Worm (Caenorhabditis elegans) whole organism, mixed stage, embryonic: ENCODE results near the gene H21P03.10.

ENCODE experiments used
- elt-3 ChIP-seq: fragments of 150-350 bp; optimal IDR thresholded peaks from 2 replicates; lab custom pipeline; 2014; ENCODE audit warnings: missing biosample characterization, missing genetic modification characterization
- mab-5 ChIP-seq: fragments of 150-350 bp; optimal IDR thresholded peaks from 2 replicates; lab custom pipeline; 2014; ENCODE audit warnings: missing biosample characterization, missing genetic modification characterization
- nhr-12 ChIP-seq: fragments of 150-350 bp; optimal IDR thresholded peaks from 2 replicates; lab custom pipeline; 2014; ENCODE audit warnings: missing biosample characterization, missing genetic modification characterization
- nhr-237 ChIP-seq: fragments of 150-350 bp; optimal IDR thresholded peaks from 2 replicates; lab custom pipeline; 2014; ENCODE audit warnings: missing biosample characterization, missing genetic modification characterization

- TF ChIP-seq nhr-237 (tag; lab: Kevin White, UChicago), result no peak
- no peak for TF ChIP-seq elt-3 (tag; lab: Kevin White, UChicago)
- TF ChIP-seq nhr-12 (tag; lab: Kevin White, UChicago), result no peak
- no peak for TF ChIP-seq mab-5 (tag; lab: Kevin White, UChicago)
Observed at ce11 chrIV:11491422-11491821, 9.1 kb upstream of the H21P03.10 start.
